Worm (Caenorhabditis elegans) whole organism, L4 larva: ENCODE results near the gene ZK180.6.

ENCODE experiments used
- F44E2.7 ChIP-seq: fragments of 200-800 bp; sonication (Bioruptor generic); IDR thresholded peaks from 2 replicates; pipeline ENCODE4 v2.1.2; 2022; ENCODE audit warnings: missing genetic modification characterization, missing compliant biosample characterization
- F49E8.2 ChIP-seq: sonication (generic microtip); optimal IDR thresholded peaks from 2 replicates; lab custom pipeline; 2016; ENCODE audit warnings: missing compliant biosample characterization, mild to moderate bottlenecking, missing genetic modification characterization, borderline replicate concordance
- ZK337.2 ChIP-seq: fragments of 200-800 bp; sonication (Bioruptor generic); IDR thresholded peaks from 2 replicates; pipeline ENCODE4 v1.3.6; 2022; ENCODE audit warnings: missing genetic modification reagents, missing genetic modification characterization, missing compliant biosample characterization
- ZK546.5 ChIP-seq, 2 experiments: sonication (generic microtip); optimal IDR thresholded peaks; 2 replicates each; lab custom pipeline; 2017; ENCODE audit warnings: missing biosample characterization in 2 of 2, missing genetic modification characterization in 2 of 2
- aha-1 ChIP-seq: fragments of 150-350 bp; peaks from one replicate; lab custom pipeline; 2014; ENCODE audit warnings: missing biosample characterization, missing genetic modification characterization
- aly-2 ChIP-seq: sonication (generic microtip); optimal IDR thresholded peaks from 2 replicates; lab custom pipeline; 2018; ENCODE audit warnings: missing biosample characterization, missing genetic modification characterization
- arid-1 ChIP-seq: fragments of 200-800 bp; sonication (Bioruptor generic); conservative IDR thresholded peaks from 2 replicates; pipeline ENCODE4 v1.3.6; 2022; ENCODE audit warnings: missing genetic modification reagents, missing genetic modification characterization, missing compliant biosample characterization
- ceh-20 ChIP-seq: fragments of 200-800 bp; sonication (Bioruptor generic); IDR thresholded peaks from 2 replicates; pipeline ENCODE4 v1.3.6; 2022; ENCODE audit warnings: missing genetic modification reagents, missing genetic modification characterization, missing compliant biosample characterization
- ceh-32 ChIP-seq: sonication (generic microtip); optimal IDR thresholded peaks from 2 replicates; lab custom pipeline; 2016; ENCODE audit warnings: mild to moderate bottlenecking, missing genetic modification characterization, missing compliant biosample characterization; ENCODE audit not compliant: poor library complexity
- cey-2 ChIP-seq: sonication (generic microtip); optimal IDR thresholded peaks from 3 replicates; lab custom pipeline; 2017; ENCODE audit warnings: missing genetic modification characterization, mild to moderate bottlenecking, missing compliant biosample characterization, antibody characterized with exemption, borderline replicate concordance; ENCODE audit not compliant: insufficient read depth
- daf-12 ChIP-seq: fragments of 150-350 bp; optimal IDR thresholded peaks from 2 replicates; lab custom pipeline; 2014; ENCODE audit warnings: missing biosample characterization, missing genetic modification reagents, missing genetic modification characterization
- daf-16 ChIP-seq, 3 experiments: sonication (generic microtip); optimal IDR thresholded peaks; 2 replicates each; lab custom pipeline; 2016 to 2017; ENCODE audit warnings: missing genetic modification characterization in 3 of 3, missing genetic modification reagents in 3 of 3, mild to moderate bottlenecking in 2 of 3, missing compliant biosample characterization in 2 of 3, missing biosample characterization in 1 of 3, moderate library complexity in 1 of 3
- daf-19 ChIP-seq: fragments of 200-800 bp; sonication (Bioruptor generic); conservative IDR thresholded peaks from 2 replicates; pipeline ENCODE4 v1.3.6; 2022; ENCODE audit warnings: missing genetic modification characterization, missing compliant biosample characterization
- dmd-6 ChIP-seq: fragments of 200-800 bp; sonication (Bioruptor generic); IDR thresholded peaks from 2 replicates; pipeline ENCODE4 v1.3.6; 2022; ENCODE audit warnings: missing genetic modification reagents, missing genetic modification characterization, missing compliant biosample characterization
- dve-1 ChIP-seq: sonication (generic microtip); optimal IDR thresholded peaks from 2 replicates; lab custom pipeline; 2017; ENCODE audit warnings: antibody characterized with exemption, mild to moderate bottlenecking, missing genetic modification characterization, missing compliant biosample characterization; ENCODE audit not compliant: insufficient read depth
- egl-43 ChIP-seq: fragments of 200-800 bp; sonication (Bioruptor generic); IDR thresholded peaks from 2 replicates; pipeline ENCODE4 v1.3.6; 2022; ENCODE audit warnings: missing genetic modification reagents, missing genetic modification characterization, missing compliant biosample characterization
- hlh-11 ChIP-seq: fragments of 200-800 bp; sonication (Bioruptor generic); optimal IDR thresholded peaks from 2 replicates; lab custom pipeline; 2018; ENCODE audit warnings: mild to moderate bottlenecking, missing genetic modification characterization, missing compliant biosample characterization
- hlh-30 ChIP-seq: sonication (generic microtip); optimal IDR thresholded peaks from 2 replicates; lab custom pipeline; 2017; ENCODE audit warnings: antibody characterized with exemption, mild to moderate bottlenecking, missing genetic modification characterization, missing compliant biosample characterization; ENCODE audit not compliant: insufficient read depth
- hmg-1.1 ChIP-seq: fragments of 200-800 bp; sonication (Bioruptor generic); IDR thresholded peaks from 2 replicates; pipeline ENCODE4 v1.3.6; 2022; ENCODE audit warnings: missing genetic modification reagents, missing genetic modification characterization, missing compliant biosample characterization
- lin-13 ChIP-seq: fragments of 150-350 bp; optimal IDR thresholded peaks from 2 replicates; lab custom pipeline; 2014; ENCODE audit warnings: missing biosample characterization, missing genetic modification reagents, missing genetic modification characterization
- lin-15B ChIP-seq: fragments of 150-350 bp; sonication (generic microtip); optimal IDR thresholded peaks from 3 replicates; lab custom pipeline; 2014; ENCODE audit warnings: missing biosample characterization, missing genetic modification characterization
- lin-29 ChIP-seq: fragments of 200-800 bp; sonication (Bioruptor generic); IDR thresholded peaks from 2 replicates; pipeline ENCODE4 v1.3.6; 2022; ENCODE audit warnings: missing genetic modification reagents, missing genetic modification characterization, missing compliant biosample characterization
- lin-38 ChIP-seq: fragments of 200-800 bp; sonication (Bioruptor generic); IDR thresholded peaks from 2 replicates; pipeline ENCODE4 v1.3.6; 2022; ENCODE audit warnings: missing genetic modification reagents, missing genetic modification characterization, missing compliant biosample characterization
- lin-39 ChIP-seq: fragments of 150-350 bp; optimal IDR thresholded peaks from 2 replicates; lab custom pipeline; 2014; ENCODE audit warnings: missing biosample characterization, missing genetic modification reagents, missing genetic modification characterization
- madf-9 ChIP-seq: fragments of 200-800 bp; sonication (Bioruptor generic); conservative IDR thresholded peaks from 2 replicates; pipeline ENCODE4 v1.3.6; 2022; ENCODE audit warnings: missing genetic modification reagents, missing genetic modification characterization, missing compliant biosample characterization
- mep-1 ChIP-seq: fragments of 150-350 bp; sonication (generic microtip); optimal IDR thresholded peaks from 3 replicates; lab custom pipeline; 2014; ENCODE audit warnings: missing biosample characterization, missing genetic modification characterization
- mxl-2 ChIP-seq: fragments of 200-800 bp; sonication (Bioruptor generic); conservative IDR thresholded peaks from 2 replicates; pipeline ENCODE4 v1.3.6; 2022; ENCODE audit warnings: missing genetic modification reagents, missing genetic modification characterization, missing compliant biosample characterization
- mxl-3 ChIP-seq: fragments of 200-800 bp; sonication (Bioruptor generic); optimal IDR thresholded peaks from 2 replicates; lab custom pipeline; 2018; ENCODE audit warnings: mild to moderate bottlenecking, missing genetic modification characterization, missing compliant biosample characterization
- nhr-11 ChIP-seq: fragments of 150-350 bp; optimal IDR thresholded peaks from 2 replicates; lab custom pipeline; 2014; ENCODE audit warnings: missing biosample characterization, missing genetic modification characterization
- nhr-25 ChIP-seq: sonication (generic microtip); optimal IDR thresholded peaks from 2 replicates; lab custom pipeline; 2017; ENCODE audit warnings: missing genetic modification characterization, mild to moderate bottlenecking, missing compliant biosample characterization, antibody characterized with exemption, moderate library complexity, borderline replicate concordance; ENCODE audit not compliant: insufficient read depth
- nhr-28 ChIP-seq: fragments of 150-350 bp; optimal IDR thresholded peaks from 2 replicates; lab custom pipeline; 2014; ENCODE audit warnings: missing biosample characterization, missing genetic modification characterization
- nhr-41 ChIP-seq: fragments of 200-800 bp; sonication (Bioruptor generic); IDR thresholded peaks from 2 replicates; pipeline ENCODE4 v1.3.6; 2022; ENCODE audit warnings: missing genetic modification reagents, missing genetic modification characterization, missing compliant biosample characterization
- nhr-48 ChIP-seq: sonication (generic microtip); optimal IDR thresholded peaks from 2 replicates; lab custom pipeline; 2016; ENCODE audit warnings: mild to moderate bottlenecking, missing genetic modification characterization, missing compliant biosample characterization
- php-3 ChIP-seq: fragments of 200-800 bp; sonication (Bioruptor generic); IDR thresholded peaks from 2 replicates; pipeline ENCODE4 v1.3.6; 2022; ENCODE audit warnings: missing genetic modification reagents, missing genetic modification characterization, missing compliant biosample characterization
- pqm-1 ChIP-seq: sonication (generic microtip); optimal IDR thresholded peaks from 2 replicates; lab custom pipeline; 2017; ENCODE audit warnings: missing biosample characterization, missing genetic modification characterization
- saeg-2 ChIP-seq: fragments of 200-800 bp; sonication (Bioruptor generic); IDR thresholded peaks from 2 replicates; pipeline ENCODE4 v1.3.6; 2022; ENCODE audit warnings: missing genetic modification reagents, missing genetic modification characterization, missing compliant biosample characterization
- skn-1 ChIP-seq: fragments of 150-350 bp; optimal IDR thresholded peaks from 2 replicates; lab custom pipeline; 2014; ENCODE audit warnings: missing biosample characterization, missing genetic modification characterization
- spr-3 ChIP-seq: fragments of 200-800 bp; sonication (Bioruptor generic); optimal IDR thresholded peaks from 2 replicates; lab custom pipeline; 2018; ENCODE audit warnings: mild to moderate bottlenecking, missing genetic modification characterization, missing compliant biosample characterization
- tra-1 ChIP-seq: fragments of 200-800 bp; sonication (Bioruptor generic); IDR thresholded peaks from 2 replicates; pipeline ENCODE4 v1.3.6; 2022; ENCODE audit warnings: missing genetic modification reagents, missing genetic modification characterization, missing compliant biosample characterization
- unc-130 ChIP-seq: sonication (generic microtip); optimal IDR thresholded peaks from 2 replicates; lab custom pipeline; 2016; ENCODE audit warnings: missing genetic modification reagents, missing genetic modification characterization, missing compliant biosample characterization
- zag-1 ChIP-seq: fragments of 150-350 bp; optimal IDR thresholded peaks from 2 replicates; lab custom pipeline; 2014; ENCODE audit warnings: missing biosample characterization, missing genetic modification characterization
- zip-11 ChIP-seq: fragments of 200-800 bp; sonication (Bioruptor generic); IDR thresholded peaks from 2 replicates; pipeline ENCODE4 v1.3.6; 2022; ENCODE audit warnings: missing genetic modification characterization, missing compliant biosample characterization
- ztf-11 ChIP-seq: fragments of 150-350 bp; optimal IDR thresholded peaks from 2 replicates; lab custom pipeline; 2014; ENCODE audit warnings: missing biosample characterization, missing genetic modification characterization

ZK180.6 gene

DNA sequence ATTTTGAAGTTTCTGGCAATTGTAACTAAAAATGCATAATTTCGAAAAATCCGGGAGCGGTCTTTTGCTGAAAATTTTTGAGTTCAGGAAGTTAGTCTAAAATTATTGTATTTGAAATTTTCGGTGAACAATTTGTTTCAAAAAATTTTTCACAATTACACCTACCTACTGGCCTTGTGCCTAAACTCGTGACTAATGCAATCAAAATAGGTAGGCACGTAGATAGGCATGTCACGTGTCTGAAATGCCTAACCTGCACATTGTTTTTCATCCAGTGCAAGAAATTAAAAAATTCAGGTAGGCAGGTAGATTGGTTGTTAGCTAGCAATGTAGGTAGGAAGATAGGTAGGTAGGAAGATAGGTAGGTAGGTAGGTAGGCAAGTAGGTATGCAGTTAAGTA is 32.3 kb upstream of the ZK180.6 start:
- TF ChIP-seq arid-1 (no peak), hlh-30 (tag; lab: Kevin White, UChicago) (peak; percentile 51)

DNA sequence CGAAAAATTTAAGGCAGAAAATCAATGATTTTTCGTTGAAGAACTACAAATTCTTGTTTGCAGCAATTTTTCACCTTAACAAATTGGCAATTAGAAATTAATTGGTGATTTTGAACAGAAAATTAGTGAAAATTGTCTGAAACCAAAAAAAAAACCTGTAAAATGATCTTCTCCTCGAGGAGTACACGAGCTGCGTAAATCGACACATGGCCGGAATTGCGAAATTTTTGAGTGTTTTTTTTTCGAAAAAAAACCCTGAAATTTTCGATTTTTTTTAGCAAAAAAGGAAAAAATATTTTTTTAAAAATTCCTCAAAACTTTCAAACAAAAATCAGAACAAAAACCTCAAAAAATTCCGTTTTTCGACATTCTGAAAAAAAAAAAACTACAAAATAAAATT is 26.7 kb upstream of the ZK180.6 start:
- no peak for TF ChIP-seq lin-15B
- no peak for TF ChIP-seq mep-1 (tag; lab: Kevin White, UChicago)
- TF ChIP-seq aha-1 (tag; lab: Kevin White, UChicago), result peak; percentile 85

DNA sequence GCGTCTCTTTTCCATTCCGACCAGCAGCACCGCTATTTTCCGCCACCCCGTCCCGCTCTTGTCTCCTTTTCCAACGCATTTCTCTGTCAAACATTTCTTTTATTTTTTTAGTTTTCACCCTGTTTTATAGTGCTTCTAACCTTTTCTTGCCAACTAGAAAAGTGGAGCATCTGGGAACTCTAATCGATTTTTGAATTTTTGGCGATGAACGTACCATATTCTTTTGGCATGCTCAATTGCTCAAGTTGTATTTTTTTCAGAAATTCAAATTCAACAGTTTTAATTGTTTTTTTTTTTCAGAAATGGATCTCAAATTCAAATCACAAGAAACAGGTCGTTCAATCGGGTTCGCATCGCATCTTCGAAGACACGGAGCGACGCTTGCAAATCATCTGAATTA is 23.4 kb upstream of the ZK180.6 start, which contains the start of gene ZK185.1:
TSS of gene ZK185.1 (plus strand) at position 301 of the 400 bp plus-strand sequence.
- TF ChIP-seq hmg-1.1 (GFP tag; lab: Robert Waterston, UW) (no peak), lin-13 (no peak), unc-130 (GFP tag; lab: Kevin White, UChicago) (no peak), zip-11 (GFP tag; lab: Robert Waterston, UW) (no peak), mxl-3 (GFP tag; lab: Kevin White, UChicago) (no peak), ceh-20 (GFP tag; lab: Robert Waterston, UW) (no peak), ztf-11 (no peak), aly-2 (no peak), saeg-2 (GFP tag; lab: Robert Waterston, UW) (no peak), madf-9 (no peak), mxl-2 (no peak), nhr-41 (GFP tag; lab: Robert Waterston, UW) (no peak), egl-43 (GFP tag; lab: Robert Waterston, UW) (no peak), lin-15B (no peak), spr-3 (GFP tag; lab: Kevin White, UChicago) (no peak), ZK337.2 (GFP tag; lab: Robert Waterston, UW) (no peak)

DNA sequence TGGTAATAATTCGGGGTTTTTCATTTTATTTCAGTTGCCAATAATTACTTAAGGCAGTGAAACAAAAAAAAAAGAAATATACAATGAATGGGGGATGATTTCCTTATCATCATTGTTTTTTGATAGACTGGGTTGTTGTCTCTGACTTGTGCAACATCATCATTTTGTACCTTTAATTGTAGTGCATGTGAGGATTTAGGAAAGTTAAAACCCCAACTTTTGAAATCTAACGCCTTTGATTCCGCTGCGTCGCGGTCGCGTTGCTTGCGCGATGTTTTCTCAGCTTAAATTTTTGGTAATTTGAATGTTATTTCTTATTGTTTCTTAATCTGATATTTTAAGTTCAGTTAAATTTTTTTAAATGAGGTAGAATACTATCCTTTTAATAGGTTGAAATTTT is 21.0 kb upstream of the ZK180.6 start, which contains the start of gene ZK185.5:
TSS of gene ZK185.5 (minus strand) at position 101 of the 400 bp plus-strand sequence.
- peak; percentile 37 for TF ChIP-seq aha-1 (tag; lab: Kevin White, UChicago)
- TF ChIP-seq zag-1 (tag; lab: Kevin White, UChicago), result no peak
- no peak for TF ChIP-seq daf-16 (GFP tag; optimal IDR thresholded peaks at IDR 0.05; lab: Kevin White, UChicago)
- peak; percentile 4 for TF ChIP-seq daf-16 (tag; optimal IDR thresholded peaks at IDR 0.05; lab: Kevin White, UChicago)

DNA sequence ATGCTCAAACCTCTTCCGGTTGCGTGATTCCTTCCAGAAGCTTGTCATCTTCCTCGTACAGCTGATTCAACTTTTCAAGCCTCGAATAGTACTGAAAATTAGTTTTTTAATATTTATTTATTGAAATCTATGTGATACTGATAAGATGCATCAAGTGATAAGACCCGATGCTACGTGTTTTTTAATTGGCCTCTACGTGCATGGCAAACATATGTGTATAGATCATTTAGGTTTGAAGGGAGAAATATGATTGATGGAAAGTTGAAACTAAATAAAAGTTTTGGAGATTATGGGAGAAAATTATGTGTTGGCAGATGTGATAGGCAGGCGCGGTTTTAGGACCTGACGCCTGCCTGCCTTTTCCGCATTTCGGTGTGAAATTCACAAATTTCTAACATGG is 19.4 kb upstream of the ZK180.6 start:
- no peak for TF ChIP-seq lin-39 (tag; lab: Kevin White, UChicago)
- peak; percentile 76 for TF ChIP-seq php-3 (GFP tag; lab: Robert Waterston, UW)
- TF ChIP-seq skn-1 (tag; lab: Kevin White, UChicago), result no peak
- TF ChIP-seq nhr-11 (tag; lab: Kevin White, UChicago), result no peak
- no peak for TF ChIP-seq daf-19 (GFP tag; lab: Robert Waterston, UW)
- no peak for TF ChIP-seq ZK546.5 (tag; optimal IDR thresholded peaks at IDR 0.05; lab: Kevin White, UChicago)
- TF ChIP-seq nhr-25, result no peak
- TF ChIP-seq ceh-32 (tag; lab: Kevin White, UChicago), result no peak
- TF ChIP-seq daf-12, result no peak
- TF ChIP-seq nhr-48 (tag; lab: Kevin White, UChicago), result peak; percentile 42
- peak; percentile 91 for TF ChIP-seq dmd-6 (GFP tag; lab: Robert Waterston, UW)
- TF ChIP-seq F49E8.2 (tag; lab: Kevin White, UChicago), result no peak
- TF ChIP-seq dve-1 (tag; lab: Kevin White, UChicago), result peak; percentile 73
- TF ChIP-seq zip-11 (GFP tag; lab: Robert Waterston, UW), result no peak
- no peak for TF ChIP-seq cey-2 (tag; lab: Kevin White, UChicago)
- no peak for TF ChIP-seq daf-16 (GFP tag; optimal IDR thresholded peaks at IDR 0.05; lab: Kevin White, UChicago)
- peak; percentile 75 for TF ChIP-seq daf-16 (tag; optimal IDR thresholded peaks at IDR 0.05; lab: Kevin White, UChicago)
- peak; percentile 48 for TF ChIP-seq hlh-11 (tag; lab: Kevin White, UChicago)
- no peak for TF ChIP-seq lin-29
- no peak for TF ChIP-seq lin-38
- peak; percentile 42; the same call in 1 of the 2 replicates for TF ChIP-seq ceh-20 (GFP tag; lab: Robert Waterston, UW)
- peak; percentile 74 for TF ChIP-seq pqm-1
- TF ChIP-seq F44E2.7 (GFP tag; lab: Robert Waterston, UW), result no peak
- no peak for TF ChIP-seq tra-1
- TF ChIP-seq unc-130 (GFP tag; lab: Kevin White, UChicago), result no peak
- TF ChIP-seq nhr-28 (tag; lab: Kevin White, UChicago), result peak; percentile 24
